Fruit fly (Drosophila melanogaster) Kc167 (cell line): Measurements from ENCODE around the gene CG4218.

Source experiments
- Myc ChIP-seq: fragments of >200 bp; optimal IDR thresholded peaks from 2 replicates; lab custom pipeline; 2017; ENCODE audit warnings: missing external identifiers
- h ChIP-seq: fragments of >200 bp; optimal IDR thresholded peaks from 3 replicates; lab custom pipeline; 2018; ENCODE audit warnings: missing external identifiers
- insv ChIP-seq: fragments of >200 bp; optimal IDR thresholded peaks from 3 replicates; lab custom pipeline; 2018; ENCODE audit warnings: missing external identifiers
- psq ChIP-seq: fragments of >200 bp; optimal IDR thresholded peaks from 2 replicates; lab custom pipeline; 2017; ENCODE audit warnings: missing external identifiers

- TF ChIP-seq Myc (lab: Kevin White, UChicago): no peak
- no peak for TF ChIP-seq insv (lab: Kevin White, UChicago)
- no peak for TF ChIP-seq psq (lab: Kevin White, UChicago)
- TF ChIP-seq h (lab: Kevin White, UChicago): no peak
These were observed 30.5 kb upstream of the CG4218 start for dm6 chr2L:14579449-14579848.
